Worm (Caenorhabditis elegans): ENCODE data around the gene T24F1.7.

DNA sequence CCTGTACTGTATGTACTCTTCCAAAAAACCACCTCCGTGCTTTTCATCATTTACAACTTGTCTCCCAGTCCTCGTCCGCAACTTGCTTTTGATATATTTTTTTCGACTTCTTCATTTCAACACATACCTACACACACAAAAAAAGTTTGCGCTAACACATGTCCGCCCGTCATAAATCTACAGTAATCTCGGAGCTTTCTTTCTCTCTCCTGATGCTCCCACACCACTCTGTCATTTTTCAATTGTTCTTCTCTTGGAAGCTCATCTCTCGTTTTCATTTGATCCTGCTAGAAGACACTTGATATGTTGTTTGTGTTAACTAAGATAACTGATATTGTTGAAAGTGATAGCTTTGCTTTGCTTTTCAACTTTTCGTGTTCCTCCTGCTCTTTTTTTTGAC, 31.1 kb upstream of the T24F1.7 start:
- TF ChIP-seq ama-1 (optimal IDR thresholded peaks at IDR 0.05) (no peak), dve-1 (tag; optimal IDR thresholded peaks at IDR 0.05) (no peak), tbx-2 (tag; optimal IDR thresholded peaks at IDR 0.05) (no peak), unc-55 (GFP tag; optimal IDR thresholded peaks at IDR 0.05) (no peak), T23F11.4 (GFP tag; optimal IDR thresholded peaks at IDR 0.05) (no peak)
